Worm (Caenorhabditis elegans) whole organism, L4 larva: ENCODE results near the gene pges-2.
A peak's percentile ranks its signal among the peaks of the same experiment; 100 is the strongest.

Experiments
- F10B5.3 ChIP-seq: sonication (generic microtip); optimal IDR thresholded peaks from 2 replicates; lab custom pipeline; 2016; ENCODE audit warnings: mild to moderate bottlenecking, missing genetic modification characterization, missing compliant biosample characterization
- F37D6.2 ChIP-seq: sonication (generic microtip); optimal IDR thresholded peaks from 2 replicates; lab custom pipeline; 2016; ENCODE audit warnings: mild to moderate bottlenecking, missing genetic modification characterization, missing compliant biosample characterization
- F44E2.7 ChIP-seq: fragments of 200-800 bp; sonication (Bioruptor generic); IDR thresholded peaks from 2 replicates; pipeline ENCODE4 v2.1.2; 2022; ENCODE audit warnings: missing genetic modification characterization, missing compliant biosample characterization
- R02D3.7 ChIP-seq: fragments of 150-350 bp; sonication (generic microtip); optimal IDR thresholded peaks from 3 replicates; lab custom pipeline; 2014; ENCODE audit warnings: missing biosample characterization, missing genetic modification characterization
- Y75B8A.6 ChIP-seq: fragments of 200-800 bp; sonication (Bioruptor generic); IDR thresholded peaks from 2 replicates; pipeline ENCODE4 v1.3.6; 2022; ENCODE audit warnings: missing genetic modification reagents, missing genetic modification characterization, missing compliant biosample characterization
- aha-1 ChIP-seq: fragments of 150-350 bp; peaks from one replicate; lab custom pipeline; 2014; ENCODE audit warnings: missing biosample characterization, missing genetic modification characterization
- ceh-20 ChIP-seq: fragments of 200-800 bp; sonication (Bioruptor generic); IDR thresholded peaks from 2 replicates; pipeline ENCODE4 v1.3.6; 2022; ENCODE audit warnings: missing genetic modification reagents, missing genetic modification characterization, missing compliant biosample characterization
- ces-1 ChIP-seq: fragments of 150-350 bp; sonication (generic microtip); optimal IDR thresholded peaks from 4 replicates; lab custom pipeline; 2014; ENCODE audit warnings: missing biosample characterization, missing genetic modification reagents, missing genetic modification characterization
- cey-2 ChIP-seq: sonication (generic microtip); optimal IDR thresholded peaks from 3 replicates; lab custom pipeline; 2017; ENCODE audit warnings: missing genetic modification characterization, mild to moderate bottlenecking, missing compliant biosample characterization, antibody characterized with exemption, borderline replicate concordance; ENCODE audit not compliant: insufficient read depth
- daf-16 ChIP-seq, 3 experiments: sonication (generic microtip); optimal IDR thresholded peaks; 2 replicates each; lab custom pipeline; 2016 to 2017; ENCODE audit warnings: missing genetic modification characterization in 3 of 3, missing genetic modification reagents in 3 of 3, mild to moderate bottlenecking in 2 of 3, missing compliant biosample characterization in 2 of 3, missing biosample characterization in 1 of 3, moderate library complexity in 1 of 3
- dpl-1 ChIP-seq: fragments of 150-350 bp; optimal IDR thresholded peaks from 2 replicates; lab custom pipeline; 2014; ENCODE audit warnings: missing biosample characterization, missing genetic modification reagents, missing genetic modification characterization
- duxl-1 ChIP-seq: sonication (generic microtip); optimal IDR thresholded peaks from 2 replicates; lab custom pipeline; 2016; ENCODE audit warnings: mild to moderate bottlenecking, missing genetic modification characterization, moderate library complexity, missing compliant biosample characterization; ENCODE audit not compliant: poor library complexity
- dve-1 ChIP-seq: sonication (generic microtip); optimal IDR thresholded peaks from 2 replicates; lab custom pipeline; 2017; ENCODE audit warnings: antibody characterized with exemption, mild to moderate bottlenecking, missing genetic modification characterization, missing compliant biosample characterization; ENCODE audit not compliant: insufficient read depth
- egl-43 ChIP-seq: fragments of 200-800 bp; sonication (Bioruptor generic); IDR thresholded peaks from 2 replicates; pipeline ENCODE4 v1.3.6; 2022; ENCODE audit warnings: missing genetic modification reagents, missing genetic modification characterization, missing compliant biosample characterization
- fos-1 ChIP-seq: fragments of 150-350 bp; optimal IDR thresholded peaks from 2 replicates; lab custom pipeline; 2014; ENCODE audit warnings: missing biosample characterization, missing genetic modification characterization
- gei-8 ChIP-seq: fragments of 200-800 bp; sonication (Bioruptor generic); optimal IDR thresholded peaks from 2 replicates; lab custom pipeline; 2018; ENCODE audit warnings: mild to moderate bottlenecking, missing genetic modification characterization, missing compliant biosample characterization
- hif-1 ChIP-seq, 2 experiments: sonication (generic microtip); optimal IDR thresholded peaks; 2 replicates each; lab custom pipeline; 2016 to 2017; ENCODE audit warnings: missing compliant biosample characterization in 2 of 2, missing genetic modification characterization in 2 of 2, missing genetic modification reagents in 2 of 2, missing genotype in 2 of 2, mild to moderate bottlenecking in 1 of 2
- hmg-1.1 ChIP-seq: fragments of 200-800 bp; sonication (Bioruptor generic); IDR thresholded peaks from 2 replicates; pipeline ENCODE4 v1.3.6; 2022; ENCODE audit warnings: missing genetic modification reagents, missing genetic modification characterization, missing compliant biosample characterization
- jun-1 ChIP-seq: fragments of 150-350 bp; optimal IDR thresholded peaks from 2 replicates; lab custom pipeline; 2014; ENCODE audit warnings: missing biosample characterization, missing genetic modification reagents, missing genetic modification characterization
- lin-1 ChIP-seq: fragments of 200-800 bp; sonication (Bioruptor generic); IDR thresholded peaks from 2 replicates; pipeline ENCODE4 v1.3.6; 2022; ENCODE audit warnings: missing genetic modification reagents, missing genetic modification characterization, missing compliant biosample characterization
- lin-39 ChIP-seq: fragments of 150-350 bp; optimal IDR thresholded peaks from 2 replicates; lab custom pipeline; 2014; ENCODE audit warnings: missing biosample characterization, missing genetic modification reagents, missing genetic modification characterization
- lir-3 ChIP-seq: sonication (generic microtip); optimal IDR thresholded peaks from 2 replicates; lab custom pipeline; 2016; ENCODE audit warnings: mild to moderate bottlenecking, missing genetic modification characterization, missing compliant biosample characterization
- lsy-2 ChIP-seq, 2 experiments: fragments of 150-350 bp in 1 of 2; sonication (generic microtip) in 1 of 2; optimal IDR thresholded peaks; 2 replicates each; lab custom pipeline; 2014 to 2017; ENCODE audit warnings: missing biosample characterization in 2 of 2, missing genetic modification characterization in 2 of 2
- mdt-29 ChIP-seq: fragments of 200-800 bp; sonication (Bioruptor generic); IDR thresholded peaks from 2 replicates; pipeline ENCODE4 v1.3.6; 2022; ENCODE audit warnings: missing genetic modification reagents, missing genetic modification characterization, missing compliant biosample characterization
- mep-1 ChIP-seq: fragments of 150-350 bp; sonication (generic microtip); optimal IDR thresholded peaks from 3 replicates; lab custom pipeline; 2014; ENCODE audit warnings: missing biosample characterization, missing genetic modification characterization
- mes-2 ChIP-seq: sonication (generic microtip); optimal IDR thresholded peaks from 2 replicates; lab custom pipeline; 2016; ENCODE audit warnings: missing genotype, mild to moderate bottlenecking, missing genetic modification characterization, missing compliant biosample characterization; ENCODE audit not compliant: poor library complexity, severe bottlenecking
- mxl-3 ChIP-seq: fragments of 200-800 bp; sonication (Bioruptor generic); optimal IDR thresholded peaks from 2 replicates; lab custom pipeline; 2018; ENCODE audit warnings: mild to moderate bottlenecking, missing genetic modification characterization, missing compliant biosample characterization
- nhr-10 ChIP-seq: fragments of 150-350 bp; optimal IDR thresholded peaks from 2 replicates; lab custom pipeline; 2014; ENCODE audit warnings: missing biosample characterization, missing genetic modification characterization
- nhr-11 ChIP-seq: fragments of 150-350 bp; optimal IDR thresholded peaks from 2 replicates; lab custom pipeline; 2014; ENCODE audit warnings: missing biosample characterization, missing genetic modification characterization
- nhr-111 ChIP-seq: fragments of 200-800 bp; sonication (Bioruptor generic); optimal IDR thresholded peaks from 2 replicates; lab custom pipeline; 2018; ENCODE audit warnings: mild to moderate bottlenecking, missing genetic modification characterization, missing compliant biosample characterization
- nhr-237 ChIP-seq: sonication (generic microtip); optimal IDR thresholded peaks from 2 replicates; lab custom pipeline; 2017; ENCODE audit warnings: missing biosample characterization, missing genetic modification characterization
- nhr-25 ChIP-seq: sonication (generic microtip); optimal IDR thresholded peaks from 2 replicates; lab custom pipeline; 2017; ENCODE audit warnings: missing genetic modification characterization, mild to moderate bottlenecking, missing compliant biosample characterization, antibody characterized with exemption, moderate library complexity, borderline replicate concordance; ENCODE audit not compliant: insufficient read depth
- nhr-76 ChIP-seq: fragments of 150-350 bp; optimal IDR thresholded peaks from 2 replicates; lab custom pipeline; 2014; ENCODE audit warnings: missing biosample characterization, missing genetic modification characterization
- saeg-2 ChIP-seq: fragments of 200-800 bp; sonication (Bioruptor generic); IDR thresholded peaks from 2 replicates; pipeline ENCODE4 v1.3.6; 2022; ENCODE audit warnings: missing genetic modification reagents, missing genetic modification characterization, missing compliant biosample characterization
- set-16 ChIP-seq: fragments of 200-800 bp; sonication (Bioruptor generic); IDR thresholded peaks from 2 replicates; pipeline ENCODE4 v1.3.6; 2022; ENCODE audit warnings: missing genetic modification reagents, missing genetic modification characterization, missing compliant biosample characterization
- skn-1 ChIP-seq: fragments of 150-350 bp; optimal IDR thresholded peaks from 2 replicates; lab custom pipeline; 2014; ENCODE audit warnings: missing biosample characterization, missing genetic modification characterization
- unc-62 ChIP-seq, 3 experiments: fragments of 150-350 bp in 1 of 3; sonication (generic microtip); optimal IDR thresholded peaks in 2 of 3; peaks in 1 of 3; 1 replicate in 1 of 3; 2 replicates in 2 of 3; lab custom pipeline; 2014 to 2017; ENCODE audit warnings: missing biosample characterization in 3 of 3, missing genetic modification characterization in 3 of 3, missing genetic modification reagents in 3 of 3, missing genotype in 1 of 3
- vab-7 ChIP-seq: fragments of 200-800 bp; sonication (Bioruptor generic); IDR thresholded peaks from 2 replicates; pipeline ENCODE4 v1.3.6; 2022; ENCODE audit warnings: missing genetic modification reagents, missing genetic modification characterization, missing compliant biosample characterization
- zfp-2 ChIP-seq: sonication (generic microtip); optimal IDR thresholded peaks from 2 replicates; lab custom pipeline; 2016; ENCODE audit warnings: mild to moderate bottlenecking, missing genetic modification characterization, missing compliant biosample characterization
- zip-2 ChIP-seq: fragments of 150-350 bp; optimal IDR thresholded peaks from 2 replicates; lab custom pipeline; 2014; ENCODE audit warnings: missing biosample characterization, missing genetic modification characterization
- ztf-11 ChIP-seq: fragments of 150-350 bp; optimal IDR thresholded peaks from 2 replicates; lab custom pipeline; 2014; ENCODE audit warnings: missing biosample characterization, missing genetic modification characterization

pges-2 gene

DNA sequence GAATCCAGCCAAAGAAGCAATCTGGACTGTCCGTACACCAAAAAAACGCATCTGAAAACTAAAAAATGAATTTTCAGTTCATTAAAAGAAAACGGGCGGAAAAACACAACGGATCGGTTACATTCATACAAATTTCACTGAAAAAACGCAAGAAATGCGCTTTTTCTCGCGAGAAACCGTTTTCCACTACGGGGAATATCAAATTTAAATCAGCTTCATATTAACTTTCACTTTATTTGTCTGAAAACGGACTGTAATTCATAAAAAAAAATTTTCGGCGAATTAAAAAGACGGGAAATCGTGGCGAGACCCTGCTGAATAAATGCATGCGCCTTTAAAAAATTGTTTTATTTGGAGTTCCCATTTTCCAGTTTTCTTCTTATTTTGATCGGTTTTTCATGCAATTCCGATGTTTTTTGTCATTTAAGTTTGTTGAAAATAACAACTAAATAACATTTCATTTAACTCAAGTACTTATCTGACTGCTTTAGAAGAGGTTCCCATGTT, at the start of gene pges-2:
pges-2 (minus strand) TSS at position 51 of the 507 bp plus-strand sequence.
- peak in 1 of 2 experiments; percentile 58 for TF ChIP-seq lsy-2 (tag; optimal IDR thresholded peaks at IDR 0.05; lab: Kevin White, UChicago)
- TF ChIP-seq dpl-1 (GFP tag; lab: Kevin White, UChicago): peak; percentile 47
- TF ChIP-seq nhr-11: no peak
- TF ChIP-seq mep-1 (tag; lab: Kevin White, UChicago): peak; percentile 22
- peak; percentile 19 for TF ChIP-seq dve-1 (tag; lab: Kevin White, UChicago)
- peak; percentile 22 for TF ChIP-seq mes-2 (tag; lab: Kevin White, UChicago)
- no peak for TF ChIP-seq saeg-2 (GFP tag; lab: Robert Waterston, UW)

DNA sequence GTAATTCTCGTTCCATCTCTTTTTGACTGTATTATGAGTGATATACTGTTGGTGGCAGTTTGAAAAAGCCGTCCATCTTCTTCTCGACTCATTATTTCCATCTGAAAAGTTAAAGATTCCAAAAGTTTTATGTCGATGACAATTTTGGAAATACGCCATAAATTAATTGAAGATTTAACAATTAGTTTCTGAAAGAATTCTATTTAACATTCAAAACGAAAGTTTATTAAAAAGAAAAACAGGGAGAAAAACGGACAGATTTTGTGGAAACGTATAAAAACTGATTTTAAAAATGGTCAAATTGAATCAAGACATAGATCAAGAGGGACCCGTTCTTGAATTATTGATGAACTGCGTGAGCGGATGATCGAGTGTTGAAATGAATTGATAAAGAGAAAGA, 46.2 kb upstream of the pges-2 start, which contains the start of gene R10H10.7:
R10H10.7 (minus strand) TSS at position 101 of the 400 bp plus-strand sequence.
- no peak for TF ChIP-seq egl-43 (GFP tag; lab: Robert Waterston, UW)
- peak; percentile 26 for TF ChIP-seq aha-1 (tag; lab: Kevin White, UChicago)
- TF ChIP-seq gei-8: no peak

DNA sequence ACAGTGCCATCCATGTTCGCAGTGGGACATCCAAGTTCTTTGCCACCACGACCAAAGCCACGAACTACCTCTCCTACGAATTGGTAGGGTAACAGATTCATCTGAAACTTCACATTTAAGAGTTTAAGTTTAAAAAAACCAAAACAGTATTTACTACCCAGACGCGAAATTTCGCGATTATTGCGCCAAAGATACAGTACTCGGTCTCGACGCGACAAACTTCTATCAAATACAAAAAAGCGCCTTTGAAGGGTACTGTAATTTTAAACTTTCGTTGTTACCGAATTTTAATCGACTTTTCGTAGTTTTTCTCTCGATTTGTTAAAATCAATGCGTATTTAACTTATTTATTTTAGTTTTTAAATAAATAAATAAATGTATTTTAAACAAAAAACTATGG, 41.8 kb upstream of the pges-2 start, which contains the start of gene rfk-1:
rfk-1 (minus strand) TSS at position 101 of the 400 bp plus-strand sequence.
- TF ChIP-seq R02D3.7 (no peak), Y75B8A.6 (no peak), F44E2.7 (GFP tag; lab: Robert Waterston, UW) (no peak), unc-62 (GFP tag; optimal IDR thresholded peaks at IDR 0.05 in 1 of 2; lab: Kevin White, UChicago) (no peak), unc-62 (tag; optimal IDR thresholded peaks at IDR 0.05; lab: Kevin White, UChicago) (no peak), nhr-76 (no peak), jun-1 (no peak), gei-8 (no peak), nhr-111 (GFP tag; lab: Kevin White, UChicago) (no peak), dve-1 (tag; lab: Kevin White, UChicago) (no peak), cey-2 (no peak), ces-1 (GFP tag; lab: Kevin White, UChicago) (no peak), zip-2 (tag; lab: Kevin White, UChicago) (no peak), mes-2 (tag; lab: Kevin White, UChicago) (no peak), F10B5.3 (tag; lab: Kevin White, UChicago) (no peak), vab-7 (GFP tag; lab: Robert Waterston, UW) (no peak), mdt-29 (GFP tag; lab: Robert Waterston, UW) (no peak), nhr-237 (tag; lab: Kevin White, UChicago) (no peak), ceh-20 (GFP tag; lab: Robert Waterston, UW) (no peak), fos-1 (tag; lab: Kevin White, UChicago) (no peak), duxl-1 (tag; lab: Kevin White, UChicago) (no peak)

DNA sequence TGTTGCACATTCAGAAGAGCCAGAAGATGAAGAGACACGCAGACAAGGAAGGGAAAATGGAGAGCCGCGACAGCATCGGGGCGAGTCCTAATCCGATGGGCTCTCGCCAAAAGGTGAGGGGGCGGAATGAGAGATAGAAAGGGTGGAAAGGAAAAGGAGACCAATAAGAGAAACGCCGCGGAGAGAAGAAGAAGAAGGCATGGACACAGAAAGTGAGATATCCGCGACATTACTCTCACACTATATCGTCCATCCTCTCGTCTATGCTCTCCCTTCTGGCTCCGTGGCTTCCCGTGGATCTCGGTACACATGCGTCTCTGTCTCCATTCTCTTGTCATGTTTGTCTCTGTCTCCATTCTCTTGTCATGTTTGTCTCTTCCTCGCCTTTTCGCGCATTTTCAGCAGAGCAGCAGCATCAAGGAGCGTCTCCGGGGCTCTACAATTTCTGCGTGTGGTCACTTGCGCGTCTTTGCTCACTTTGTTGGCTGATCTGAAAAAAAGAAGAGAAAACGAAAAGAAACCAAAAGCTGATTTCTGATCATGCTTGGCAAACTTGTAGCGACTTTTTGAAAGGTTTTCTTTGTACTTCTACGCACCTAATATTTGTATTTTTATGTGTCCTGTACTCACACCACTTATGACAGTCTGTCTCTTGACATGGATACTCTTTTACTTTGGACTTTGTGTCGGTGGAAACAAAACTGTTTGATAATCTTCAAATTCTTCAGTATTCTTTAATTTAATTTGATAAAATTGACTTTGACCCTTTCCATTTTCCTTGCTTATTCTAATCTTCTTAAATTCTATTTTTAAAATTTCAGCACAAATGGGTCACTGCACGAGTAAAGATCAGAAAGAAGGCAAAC, 35.8 kb upstream of the pges-2 start, which contains the start of gene gpa-7:
gpa-7 (plus strand) TSS at position 816 of the 866 bp plus-strand sequence.
- no peak for TF ChIP-seq ztf-11 (tag; lab: Kevin White, UChicago)
- TF ChIP-seq nhr-25 (tag; lab: Kevin White, UChicago): no peak
- TF ChIP-seq nhr-10 (tag; lab: Kevin White, UChicago): no peak
- TF ChIP-seq skn-1 (tag; lab: Kevin White, UChicago): no peak
- no peak for TF ChIP-seq zfp-2 (tag; lab: Kevin White, UChicago)
- TF ChIP-seq unc-62 (GFP tag; optimal IDR thresholded peaks at IDR 0.05 in 1 of 2; lab: Kevin White, UChicago): peak in 1 of 2 experiments; percentile 99
- no peak for TF ChIP-seq unc-62 (tag; optimal IDR thresholded peaks at IDR 0.05; lab: Kevin White, UChicago)
- TF ChIP-seq hif-1 (tag; optimal IDR thresholded peaks at IDR 0.05; lab: Kevin White, UChicago): peak in 1 of 2 experiments; percentile 53
- peak; percentile 72 for TF ChIP-seq set-16 (GFP tag; lab: Robert Waterston, UW)
- no peak for TF ChIP-seq daf-16 (GFP tag; optimal IDR thresholded peaks at IDR 0.05; lab: Kevin White, UChicago)
- TF ChIP-seq daf-16 (tag; optimal IDR thresholded peaks at IDR 0.05; lab: Kevin White, UChicago): no peak
- TF ChIP-seq lin-1 (GFP tag; lab: Robert Waterston, UW): no peak
- no peak for TF ChIP-seq lir-3 (tag; lab: Kevin White, UChicago)
- TF ChIP-seq F10B5.3 (tag; lab: Kevin White, UChicago): no peak
- TF ChIP-seq F37D6.2: peak; percentile 64
- no peak for TF ChIP-seq lin-39 (tag; lab: Kevin White, UChicago)
- TF ChIP-seq gei-8: peak; percentile 65
- TF ChIP-seq mxl-3 (GFP tag; lab: Kevin White, UChicago): peak; percentile 25
- peak; percentile 72 for TF ChIP-seq hmg-1.1 (GFP tag; lab: Robert Waterston, UW)
